Worm (Caenorhabditis elegans) whole organism, dauer: ENCODE measurements around the gene pix-1.

ENCODE experiments used
- unc-62 ChIP-seq: sonication (generic microtip); optimal IDR thresholded peaks from 2 replicates; lab custom pipeline; 2017; ENCODE audit warnings: missing biosample characterization, missing genetic modification reagents, missing genetic modification characterization

The pix-1 gene

ce11 chrX:13724364-13724763 lies 2.7 kb upstream of the pix-1 start, which contains the start of gene K11E4.6:
TSS of gene K11E4.6 (plus strand) at chrX:13724664.
- no peak for TF ChIP-seq unc-62 (GFP tag; lab: Kevin White, UChicago)

- TF ChIP-seq unc-62 (GFP tag; lab: Kevin White, UChicago): no peak
These were observed 808 bp upstream of the pix-1 start for ce11 chrX:13726285-13726684.

- no peak for TF ChIP-seq unc-62 (GFP tag; lab: Kevin White, UChicago)
These were observed 1.9 kb downstream of the pix-1 start for ce11 chrX:13728991-13729390.

ce11 chrX:13729724-13730123 lies 2.6 kb downstream of the pix-1 start:
- TF ChIP-seq unc-62 (GFP tag; lab: Kevin White, UChicago): no peak

ce11 chrX:13730209-13730975 lies 3.3 kb downstream of the pix-1 start:
- no peak for TF ChIP-seq unc-62 (GFP tag; lab: Kevin White, UChicago)

- TF ChIP-seq unc-62 (GFP tag; lab: Kevin White, UChicago): no peak
These were observed 9.6 kb downstream of the pix-1 start for ce11 chrX:13736679-13737078.

ce11 chrX:13739125-13739820 lies 12.2 kb downstream of the pix-1 start:
- no peak for TF ChIP-seq unc-62 (GFP tag; lab: Kevin White, UChicago)

- no peak for TF ChIP-seq unc-62 (GFP tag; lab: Kevin White, UChicago)
These were observed 16.3 kb downstream of the pix-1 start for ce11 chrX:13743371-13743770.

ce11 chrX:13744543-13745113 lies 17.5 kb downstream of the pix-1 start:
- TF ChIP-seq unc-62 (GFP tag; lab: Kevin White, UChicago): no peak

- no peak for TF ChIP-seq unc-62 (GFP tag; lab: Kevin White, UChicago)
These were observed 18.5 kb downstream of the pix-1 start for ce11 chrX:13745558-13745957.

ce11 chrX:13746231-13746630 lies 19.1 kb downstream of the pix-1 start:
- no peak for TF ChIP-seq unc-62 (GFP tag; lab: Kevin White, UChicago)

ce11 chrX:13746661-13747365 lies 19.7 kb downstream of the pix-1 start, which contains the start of gene nhr-71:
TSS of gene nhr-71 (plus strand) at chrX:13747315.
- TF ChIP-seq unc-62 (GFP tag; lab: Kevin White, UChicago): no peak

ce11 chrX:13747997-13748396 lies 20.9 kb downstream of the pix-1 start:
- TF ChIP-seq unc-62 (GFP tag; lab: Kevin White, UChicago): no peak

ce11 chrX:13752822-13753581 lies 25.9 kb downstream of the pix-1 start:
- no peak for TF ChIP-seq unc-62 (GFP tag; lab: Kevin White, UChicago)

ce11 chrX:13754498-13754897 lies 27.4 kb downstream of the pix-1 start:
- no peak for TF ChIP-seq unc-62 (GFP tag; lab: Kevin White, UChicago)
